Worm (Caenorhabditis elegans): Measurements from ENCODE around the gene amt-4.

DNA sequence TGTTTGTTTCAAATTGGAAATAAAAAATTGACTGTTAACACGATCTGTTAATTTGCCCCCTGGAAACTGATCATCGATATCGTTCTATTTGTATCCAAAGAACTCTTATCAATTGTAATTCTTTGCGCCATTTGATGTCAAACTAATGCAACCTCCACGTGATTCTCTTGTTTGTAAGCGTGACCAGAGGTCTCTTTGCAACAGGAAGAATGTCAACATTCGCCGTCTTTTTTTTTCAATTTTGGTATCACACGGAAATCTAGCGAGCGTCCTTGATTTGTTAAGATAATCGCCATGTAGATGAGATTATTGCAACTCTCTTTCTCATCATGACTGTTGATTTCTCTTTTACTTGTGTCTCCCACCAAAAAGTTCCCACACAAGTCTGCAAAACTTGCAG, 36.2 kb upstream of the amt-4 start:
- TF ChIP-seq ces-1 (GFP tag; optimal IDR thresholded peaks at IDR 0.05) (no peak), nhr-237 (tag; optimal IDR thresholded peaks at IDR 0.05) (no peak), cnd-1 (tag; optimal IDR thresholded peaks at IDR 0.05) (no peak), drap-1 (GFP tag; optimal IDR thresholded peaks at IDR 0.05) (no peak), unc-39 (tag; optimal IDR thresholded peaks at IDR 0.05) (no peak), nhr-28 (tag; optimal IDR thresholded peaks at IDR 0.05) (no peak), hlh-1 (tag; optimal IDR thresholded peaks at IDR 0.05) (no peak), nhr-76 (tag; optimal IDR thresholded peaks at IDR 0.05) (no peak), unc-62 (GFP tag; optimal IDR thresholded peaks at IDR 0.05) (no peak), snpc-4 (tag; optimal IDR thresholded peaks at IDR 0.05) (no peak), lsy-2 (tag; optimal IDR thresholded peaks at IDR 0.05) (no peak), flh-1 (GFP tag; optimal IDR thresholded peaks at IDR 0.05) (no peak)

Data from whole organism, mixed stage, embryonic.